Fruit fly (Drosophila melanogaster) S2 (cell line): Measurements from ENCODE around the gene CG4613.

Experiments used
- CG8478 ChIP-seq: fragments of >200 bp; optimal IDR thresholded peaks from 2 replicates; lab custom pipeline; 2018
- CTCF ChIP-seq, 2 experiments: fragments of >200 bp; optimal IDR thresholded peaks; 2 replicates each; lab custom pipeline; 2018

CG4613 gene

dm6 chr3L:14553891-14554303 is 32.4 kb upstream of the CG4613 start:
- TF ChIP-seq CTCF (optimal IDR thresholded peaks at IDR 0.05; lab: Kevin White, UChicago), result no peak
- no peak for TF ChIP-seq CG8478 (lab: Kevin White, UChicago)

dm6 chr3L:14552925-14553239 is 31.4 kb upstream of the CG4613 start:
- TF ChIP-seq CTCF (optimal IDR thresholded peaks at IDR 0.05; lab: Kevin White, UChicago) (no peak), CG8478 (lab: Kevin White, UChicago) (no peak)

dm6 chr3L:14552041-14552924 is 30.8 kb upstream of the CG4613 start:
- no peak for TF ChIP-seq CTCF (optimal IDR thresholded peaks at IDR 0.05; lab: Kevin White, UChicago)
- TF ChIP-seq CG8478 (lab: Kevin White, UChicago), result no peak

- no peak for TF ChIP-seq CTCF (optimal IDR thresholded peaks at IDR 0.05; lab: Kevin White, UChicago)
- TF ChIP-seq CG8478 (lab: Kevin White, UChicago), result no peak
Observed at dm6 chr3L:14551621-14552020, 30.1 kb upstream of the CG4613 start.

dm6 chr3L:14550839-14551415 is 29.4 kb upstream of the CG4613 start, which contains the start of gene Gbs-70E:
TSS of gene Gbs-70E (minus strand) at chr3L:14550975.
- TF ChIP-seq CG8478 (lab: Kevin White, UChicago) (no peak), CTCF (optimal IDR thresholded peaks at IDR 0.05; lab: Kevin White, UChicago) (no peak)

dm6 chr3L:14549958-14550357 is 28.5 kb upstream of the CG4613 start:
- no peak for TF ChIP-seq CG8478 (lab: Kevin White, UChicago)
- TF ChIP-seq CTCF (optimal IDR thresholded peaks at IDR 0.05; lab: Kevin White, UChicago), result no peak

dm6 chr3L:14549215-14549614 is 27.7 kb upstream of the CG4613 start:
- TF ChIP-seq CG8478 (lab: Kevin White, UChicago) (no peak), CTCF (optimal IDR thresholded peaks at IDR 0.05; lab: Kevin White, UChicago) (no peak)

dm6 chr3L:14547811-14548765 is 26.6 kb upstream of the CG4613 start:
- no peak for TF ChIP-seq CG8478 (lab: Kevin White, UChicago)
- no peak for TF ChIP-seq CTCF (optimal IDR thresholded peaks at IDR 0.05; lab: Kevin White, UChicago)

- TF ChIP-seq CTCF (optimal IDR thresholded peaks at IDR 0.05; lab: Kevin White, UChicago) (no peak), CG8478 (lab: Kevin White, UChicago) (no peak)
Observed at dm6 chr3L:14546918-14547533, 25.5 kb upstream of the CG4613 start.

dm6 chr3L:14544987-14545943 is 23.8 kb upstream of the CG4613 start:
- no peak for TF ChIP-seq CTCF (optimal IDR thresholded peaks at IDR 0.05; lab: Kevin White, UChicago)
- no peak for TF ChIP-seq CG8478 (lab: Kevin White, UChicago)

dm6 chr3L:14543971-14544655 is 22.6 kb upstream of the CG4613 start:
- TF ChIP-seq CTCF (optimal IDR thresholded peaks at IDR 0.05; lab: Kevin White, UChicago) (no peak), CG8478 (lab: Kevin White, UChicago) (no peak)

- no peak for TF ChIP-seq CG8478 (lab: Kevin White, UChicago)
- peak; percentile 81 to 83 for TF ChIP-seq CTCF (optimal IDR thresholded peaks at IDR 0.05; lab: Kevin White, UChicago)
Observed at dm6 chr3L:14537435-14537991, 16.0 kb upstream of the CG4613 start, which contains the start of gene Mpcp2. TSS of gene Mpcp2 (plus strand) at chr3L:14537651.
